Fruit fly (Drosophila melanogaster): Measurements from ENCODE around the gene emei.

emei gene

dm6 chr3L:11119901-11120418 lies 10.5 kb downstream of the emei start (continued):
- no peak for TF ChIP-seq CG7839 (tag; optimal IDR thresholded peaks at IDR 0.05)
- TF ChIP-seq CG16815 (GFP tag; optimal IDR thresholded peaks at IDR 0.05), result no peak
- TF ChIP-seq kni (GFP tag; optimal IDR thresholded peaks at IDR 0.05), result peak; percentile 95
- no peak for TF ChIP-seq maf-S (GFP tag; optimal IDR thresholded peaks at IDR 0.05)
- TF ChIP-seq mam (GFP tag; optimal IDR thresholded peaks at IDR 0.05), result no peak
- TF ChIP-seq MTF-1 (GFP tag; optimal IDR thresholded peaks at IDR 0.05; ENCODE audit: borderline replicate concordance), result peak; percentile 46
- TF ChIP-seq ERR (GFP tag; optimal IDR thresholded peaks at IDR 0.05), result no peak
- TF ChIP-seq pfk (GFP tag; optimal IDR thresholded peaks at IDR 0.05), result peak; percentile 55
- TF ChIP-seq CG7271 (tag; optimal IDR thresholded peaks at IDR 0.05), result peak; percentile 33
- TF ChIP-seq HLHmδ (GFP tag; optimal IDR thresholded peaks at IDR 0.05), result no peak
- TF ChIP-seq al (GFP tag; IDR thresholded peaks at IDR 0.05), result no peak
- TF ChIP-seq sd (tag; optimal IDR thresholded peaks at IDR 0.05), result peak; percentile 80
- TF ChIP-seq insv (GFP tag; optimal IDR thresholded peaks at IDR 0.05), result peak in 1 of 2 experiments; percentile 62
- TF ChIP-seq tll (GFP tag; optimal IDR thresholded peaks at IDR 0.05), result peak in 1 of 2 experiments; percentile 44
- no peak for TF ChIP-seq MBD-R2 (GFP tag; IDR thresholded peaks at IDR 0.05)
- TF ChIP-seq CG16813 (GFP tag; IDR thresholded peaks at IDR 0.05; ENCODE audit: partially characterized antibody), result no peak
- peak; percentile 68 for TF ChIP-seq CG12071 (GFP tag; optimal IDR thresholded peaks at IDR 0.05)
- TF ChIP-seq ara (GFP tag; IDR thresholded peaks at IDR 0.05), result no peak
- peak; percentile 46 for TF ChIP-seq CG8924 (tag; optimal IDR thresholded peaks at IDR 0.05)
- 0 out of 3 replicates have a peak, but pooled peaks have one; percentile 17 for TF ChIP-seq Dbx (GFP tag; IDR thresholded peaks at IDR 0.05)
- no peak for TF ChIP-seq br (optimal IDR thresholded peaks at IDR 0.05)
- peak; percentile 20 for TF ChIP-seq Asciz (GFP tag; optimal IDR thresholded peaks at IDR 0.05)
- TF ChIP-seq CG9727 (GFP tag; optimal IDR thresholded peaks at IDR 0.05), result peak; percentile 12
- peak; percentile 29 for TF ChIP-seq Side (GFP tag; optimal IDR thresholded peaks at IDR 0.05)
- TF ChIP-seq chif (GFP tag; optimal IDR thresholded peaks at IDR 0.05), result no peak
- TF ChIP-seq CG8359 (GFP tag; optimal IDR thresholded peaks at IDR 0.05; ENCODE audit: borderline replicate concordance), result no peak
- no peak for TF ChIP-seq Six4 (GFP tag; optimal IDR thresholded peaks at IDR 0.05)
- peak; percentile 65 for TF ChIP-seq CG3163 (GFP tag; optimal IDR thresholded peaks at IDR 0.05)
- TF ChIP-seq Stat92E (GFP tag; optimal IDR thresholded peaks at IDR 0.05), result peak in 1 of 3 experiments; percentile 90
- TF ChIP-seq ewg (GFP tag; optimal IDR thresholded peaks at IDR 0.05), result peak; percentile 64
- TF ChIP-seq CG7556 (GFP tag; optimal IDR thresholded peaks at IDR 0.05), result no peak
- peak; percentile 41 for TF ChIP-seq CG1603 (tag; optimal IDR thresholded peaks at IDR 0.05)
- TF ChIP-seq CG31365 (tag; optimal IDR thresholded peaks at IDR 0.05), result peak; percentile 71
- TF ChIP-seq Vsx1 (GFP tag; optimal IDR thresholded peaks at IDR 0.05), result peak; percentile 57
- no peak for TF ChIP-seq tin (GFP tag; optimal IDR thresholded peaks at IDR 0.05)
- 0 out of 2 replicates have a peak, but pooled peaks have one; percentile 6 for TF ChIP-seq CG9932 (GFP tag; IDR thresholded peaks at IDR 0.05)
- TF ChIP-seq CG4820 (GFP tag; optimal IDR thresholded peaks at IDR 0.05), result no peak
- TF ChIP-seq kah (GFP tag; optimal IDR thresholded peaks at IDR 0.05), result peak; percentile 60
- TF ChIP-seq CG7928 (GFP tag; optimal IDR thresholded peaks at IDR 0.05), result no peak
- TF ChIP-seq tgo (GFP tag; IDR thresholded peaks at IDR 0.05), result no peak
- TF ChIP-seq YL-1 (GFP tag; optimal IDR thresholded peaks at IDR 0.05), result peak; percentile 14
- no peak for TF ChIP-seq klu (GFP tag; IDR thresholded peaks at IDR 0.05)
- no peak for TF ChIP-seq CG4424 (GFP tag; optimal IDR thresholded peaks at IDR 0.05)
- peak; percentile 70 for TF ChIP-seq caup (GFP tag; optimal IDR thresholded peaks at IDR 0.05; ENCODE audit: severe bottlenecking)
- peak; percentile 40; the same call in 1 of the 3 replicates for TF ChIP-seq z (GFP tag; IDR thresholded peaks at IDR 0.05)
- no peak for TF ChIP-seq her (GFP tag; optimal IDR thresholded peaks at IDR 0.05)
- no peak for TF ChIP-seq CG9876 (GFP tag; optimal IDR thresholded peaks at IDR 0.05)
- no peak for TF ChIP-seq ranshi (GFP tag; IDR thresholded peaks at IDR 0.05)
- peak; percentile 88 for TF ChIP-seq CG8478 (optimal IDR thresholded peaks at IDR 0.05)
- peak in 1 of 3 experiments; percentile 62 for TF ChIP-seq lola (GFP tag; optimal IDR thresholded peaks at IDR 0.05)
